Fruit fly (Drosophila melanogaster): ENCODE results near the gene kibra.

Gene kibra

dm6 chr3R:14674762-14675161 lies 49.3 kb downstream of the kibra start:
- no peak for TF ChIP-seq noc (tag; optimal IDR thresholded peaks at IDR 0.05)

- no peak for TF ChIP-seq noc (tag; optimal IDR thresholded peaks at IDR 0.05)
Measured at dm6 chr3R:14672915-14673314, 51.1 kb downstream of the kibra start.

dm6 chr3R:14670840-14671239 lies 53.2 kb downstream of the kibra start:
- TF ChIP-seq noc (tag; optimal IDR thresholded peaks at IDR 0.05): no peak

- no peak for TF ChIP-seq noc (tag; optimal IDR thresholded peaks at IDR 0.05)
Measured at dm6 chr3R:14662989-14663500, 61.0 kb downstream of the kibra start, which contains the start of the genes Rad17 and BigH1. Gene Rad17, minus strand, starts transcription at chr3R:14663197. Gene BigH1, plus strand, starts transcription at chr3R:14663450.

dm6 chr3R:14659354-14659804 lies 64.7 kb downstream of the kibra start, which contains the start of gene Hexim:
Gene Hexim, plus strand, starts transcription at chr3R:14659438.
- no peak for TF ChIP-seq noc (tag; optimal IDR thresholded peaks at IDR 0.05)

- TF ChIP-seq noc (tag; optimal IDR thresholded peaks at IDR 0.05): no peak
Measured at dm6 chr3R:14658170-14658569, 65.9 kb downstream of the kibra start.

dm6 chr3R:14657605-14657910 lies 66.5 kb downstream of the kibra start:
- TF ChIP-seq noc (tag; optimal IDR thresholded peaks at IDR 0.05): no peak

- TF ChIP-seq noc (tag; optimal IDR thresholded peaks at IDR 0.05): peak; percentile 26
Measured at dm6 chr3R:14656760-14657604, 67.1 kb downstream of the kibra start, which contains the start of gene CG3505. Gene CG3505, plus strand, starts transcription at chr3R:14657447.

- no peak for TF ChIP-seq noc (tag; optimal IDR thresholded peaks at IDR 0.05)
Measured at dm6 chr3R:14655912-14656700, 68.0 kb downstream of the kibra start.

- TF ChIP-seq noc (tag; optimal IDR thresholded peaks at IDR 0.05): peak; percentile 96
Measured at dm6 chr3R:14654976-14655896, 68.8 kb downstream of the kibra start.

dm6 chr3R:14654231-14654975 lies 69.7 kb downstream of the kibra start:
- TF ChIP-seq noc (tag; optimal IDR thresholded peaks at IDR 0.05): no peak

dm6 chr3R:14653039-14653852 lies 70.8 kb downstream of the kibra start:
- no peak for TF ChIP-seq noc (tag; optimal IDR thresholded peaks at IDR 0.05)

- TF ChIP-seq noc (tag; optimal IDR thresholded peaks at IDR 0.05): no peak
Measured at dm6 chr3R:14652301-14652880, 71.7 kb downstream of the kibra start.

Data from whole organism, larva.